Worm (Caenorhabditis elegans) whole organism, L3 larva: ENCODE data around the gene set-26.
"Not testable (repeated sequence)": the region's sequence is repeated elsewhere in the genome, so short reads cannot be mapped to it uniquely, and the experiment has no call there.

ENCODE experiments used
- ZK546.5 ChIP-seq: sonication (generic microtip); optimal IDR thresholded peaks from 2 replicates; lab custom pipeline; 2017; ENCODE audit warnings: missing biosample characterization, missing genetic modification characterization
- aly-2 ChIP-seq: fragments of 150-350 bp; optimal IDR thresholded peaks from 2 replicates; lab custom pipeline; 2014; ENCODE audit warnings: missing biosample characterization, missing genetic modification characterization
- ceh-28 ChIP-seq: fragments of 150-350 bp; optimal IDR thresholded peaks from 2 replicates; lab custom pipeline; 2014; ENCODE audit warnings: missing biosample characterization, missing genetic modification reagents, missing genetic modification characterization
- ceh-82 ChIP-seq: fragments of 150-350 bp; optimal IDR thresholded peaks from 2 replicates; lab custom pipeline; 2014; ENCODE audit warnings: missing biosample characterization, missing genetic modification characterization
- ceh-9 ChIP-seq: sonication (generic microtip); optimal IDR thresholded peaks from 2 replicates; lab custom pipeline; 2018; ENCODE audit warnings: missing biosample characterization, missing genetic modification characterization
- egl-5 ChIP-seq: fragments of 150-350 bp; optimal IDR thresholded peaks from 2 replicates; lab custom pipeline; 2017; ENCODE audit warnings: missing biosample characterization, missing genetic modification reagents, missing genetic modification characterization, inconsistent platforms
- elt-1 ChIP-seq: fragments of 150-350 bp; optimal IDR thresholded peaks from 2 replicates; lab custom pipeline; 2014; ENCODE audit warnings: missing biosample characterization, missing genetic modification characterization
- elt-2 ChIP-seq: sonication (generic microtip); optimal IDR thresholded peaks from 2 replicates; lab custom pipeline; 2016; ENCODE audit warnings: missing genetic modification reagents, mild to moderate bottlenecking, missing genetic modification characterization, missing compliant biosample characterization
- elt-3 ChIP-seq, 3 experiments: fragments of 150-350 bp in 1 of 3; sonication (generic microtip) in 2 of 3; optimal IDR thresholded peaks; 2 replicates in 2 of 3; 4 replicates in 1 of 3; lab custom pipeline; 2014 to 2017; ENCODE audit warnings: missing biosample characterization in 3 of 3, missing genetic modification characterization in 3 of 3
- eor-1 ChIP-seq, 2 experiments: fragments of 150-350 bp; optimal IDR thresholded peaks; 2 replicates each; lab custom pipeline; 2014 to 2018; ENCODE audit warnings: missing biosample characterization in 2 of 2, missing genetic modification characterization in 2 of 2
- fkh-10 ChIP-seq: sonication (generic microtip); optimal IDR thresholded peaks from 2 replicates; lab custom pipeline; 2017; ENCODE audit warnings: missing biosample characterization, missing genetic modification reagents, missing genetic modification characterization
- fos-1 ChIP-seq: fragments of 150-350 bp; optimal IDR thresholded peaks from 2 replicates; lab custom pipeline; 2014; ENCODE audit warnings: missing biosample characterization, missing genetic modification characterization
- jun-1 ChIP-seq: fragments of 150-350 bp; optimal IDR thresholded peaks from 2 replicates; lab custom pipeline; 2014; ENCODE audit warnings: missing biosample characterization, missing genetic modification reagents, missing genetic modification characterization
- lin-15B ChIP-seq: fragments of 150-350 bp; optimal IDR thresholded peaks from 2 replicates; lab custom pipeline; 2014; ENCODE audit warnings: missing biosample characterization, missing genetic modification characterization
- lin-39 ChIP-seq: fragments of 150-350 bp; optimal IDR thresholded peaks from 2 replicates; lab custom pipeline; 2018; ENCODE audit warnings: missing biosample characterization, missing genetic modification reagents, missing genetic modification characterization
- lsy-12 ChIP-seq: sonication (generic microtip); optimal IDR thresholded peaks from 2 replicates; lab custom pipeline; 2016; ENCODE audit warnings: mild to moderate bottlenecking, missing genetic modification characterization, missing compliant biosample characterization
- mdl-1 ChIP-seq: fragments of 150-350 bp; optimal IDR thresholded peaks from 2 replicates; lab custom pipeline; 2014; ENCODE audit warnings: missing biosample characterization, missing genetic modification characterization
- nhr-12 ChIP-seq: fragments of 150-350 bp; optimal IDR thresholded peaks from 2 replicates; lab custom pipeline; 2014; ENCODE audit warnings: missing biosample characterization, missing genetic modification characterization
- nhr-237 ChIP-seq: fragments of 150-350 bp; optimal IDR thresholded peaks from 2 replicates; lab custom pipeline; 2014; ENCODE audit warnings: missing biosample characterization, missing genetic modification characterization
- nhr-25 ChIP-seq: sonication (generic microtip); optimal IDR thresholded peaks from 2 replicates; lab custom pipeline; 2017; ENCODE audit warnings: missing biosample characterization, missing genetic modification characterization
- nhr-28 ChIP-seq: fragments of 150-350 bp; optimal IDR thresholded peaks from 2 replicates; lab custom pipeline; 2014; ENCODE audit warnings: missing biosample characterization, missing genetic modification characterization
- nhr-43 ChIP-seq: sonication (generic microtip); optimal IDR thresholded peaks from 2 replicates; lab custom pipeline; 2016; ENCODE audit warnings: mild to moderate bottlenecking, missing genetic modification characterization, missing compliant biosample characterization; ENCODE audit not compliant: poor library complexity, severe bottlenecking
- nhr-76 ChIP-seq: fragments of 150-350 bp; sonication (generic microtip); optimal IDR thresholded peaks from 5 replicates; lab custom pipeline; 2014; ENCODE audit warnings: missing biosample characterization, missing genetic modification characterization
- nhr-77 ChIP-seq: fragments of 150-350 bp; optimal IDR thresholded peaks from 2 replicates; lab custom pipeline; 2014; ENCODE audit warnings: missing biosample characterization, missing genetic modification characterization
- pha-4 ChIP-seq: fragments of 150-350 bp; optimal IDR thresholded peaks from 2 replicates; lab custom pipeline; 2014; ENCODE audit warnings: missing biosample characterization, missing genetic modification reagents, missing genetic modification characterization
- sea-2 ChIP-seq: fragments of 150-350 bp; sonication (generic microtip); optimal IDR thresholded peaks from 4 replicates; lab custom pipeline; 2014; ENCODE audit warnings: missing biosample characterization, missing genetic modification reagents, missing genetic modification characterization
- skn-1 ChIP-seq: fragments of 150-350 bp; optimal IDR thresholded peaks from 2 replicates; lab custom pipeline; 2014; ENCODE audit warnings: missing biosample characterization, missing genetic modification characterization
- snpc-4 ChIP-seq: fragments of 150-350 bp; optimal IDR thresholded peaks from 2 replicates; lab custom pipeline; 2014; ENCODE audit warnings: missing biosample characterization, missing genetic modification characterization
- tbx-2 ChIP-seq: sonication (generic microtip); optimal IDR thresholded peaks from 2 replicates; lab custom pipeline; 2016; ENCODE audit warnings: mild to moderate bottlenecking, missing genetic modification characterization, missing compliant biosample characterization
- unc-39 ChIP-seq: sonication (generic microtip); optimal IDR thresholded peaks from 4 replicates; lab custom pipeline; 2017; ENCODE audit warnings: missing biosample characterization, missing genetic modification characterization
- ztf-11 ChIP-seq: fragments of 150-350 bp; optimal IDR thresholded peaks from 2 replicates; lab custom pipeline; 2014; ENCODE audit warnings: missing biosample characterization, missing genetic modification characterization
- ztf-4 ChIP-seq: fragments of 150-350 bp; optimal IDR thresholded peaks from 2 replicates; lab custom pipeline; 2014; ENCODE audit warnings: missing biosample characterization, missing genetic modification characterization

The set-26 gene

ce11 chrIV:16656232-16656631, 549 bp upstream of the set-26 start, which contains the start of gene tsr-2 (continued):
- TF ChIP-seq fkh-10, result peak; percentile 70
- TF ChIP-seq ztf-4 (tag; lab: Kevin White, UChicago), result no peak
- no peak for TF ChIP-seq nhr-28 (tag; lab: Kevin White, UChicago)
- TF ChIP-seq aly-2 (tag; lab: Kevin White, UChicago), result no peak
- peak; percentile 72 for TF ChIP-seq nhr-43 (tag; lab: Kevin White, UChicago)
- peak in 1 of 2 experiments; percentile 19 for TF ChIP-seq eor-1 (tag; optimal IDR thresholded peaks at IDR 0.05; lab: Kevin White, UChicago)
- TF ChIP-seq nhr-25 (tag; lab: Kevin White, UChicago), result peak; percentile 90
- TF ChIP-seq pha-4 (tag; lab: Kevin White, UChicago), result peak; percentile 96
- no peak for TF ChIP-seq nhr-12
- peak; percentile 39 for TF ChIP-seq ceh-82 (tag; lab: Kevin White, UChicago)
- peak; percentile 28 for TF ChIP-seq sea-2 (GFP tag; lab: Kevin White, UChicago)
- peak; percentile 91 for TF ChIP-seq jun-1 (tag; lab: Kevin White, UChicago)

- not testable (repeated sequence) for TF ChIP-seq fos-1, ZK546.5, unc-39 (tag; lab: Kevin White, UChicago)
These were observed 9.5 kb downstream of the set-26 start, which contains the start of gene Y51H4A.13 for ce11 chrIV:16646192-16646544. Gene Y51H4A.13 (minus strand): TSS chrIV:16646373.

- TF ChIP-seq snpc-4 (tag; lab: Kevin White, UChicago) (no peak), ceh-28 (tag; lab: Kevin White, UChicago) (peak; percentile 89), nhr-25 (tag; lab: Kevin White, UChicago) (no peak)
These were observed 10.0 kb downstream of the set-26 start for ce11 chrIV:16645492-16646191.

- TF ChIP-seq ceh-28 (tag; lab: Kevin White, UChicago), result peak; percentile 71
These were observed 10.7 kb downstream of the set-26 start for ce11 chrIV:16644979-16645378.

- TF ChIP-seq lin-15B (no peak), ceh-28 (tag; lab: Kevin White, UChicago) (peak; percentile 99), mdl-1 (tag; lab: Kevin White, UChicago) (no peak)
These were observed 11.9 kb downstream of the set-26 start for ce11 chrIV:16643782-16644181.

- TF ChIP-seq egl-5 (tag; lab: Kevin White, UChicago) (no peak), ceh-9 (tag; lab: Kevin White, UChicago) (no peak), nhr-237 (no peak), elt-1 (tag; lab: Kevin White, UChicago) (no peak), nhr-76 (tag; lab: Kevin White, UChicago) (no peak), elt-2 (tag; lab: Kevin White, UChicago) (no peak), elt-3 (tag; optimal IDR thresholded peaks at IDR 0.05; lab: Kevin White, UChicago) (no peak), ztf-4 (tag; lab: Kevin White, UChicago) (no peak), lin-39 (tag; lab: Kevin White, UChicago) (no peak), unc-39 (tag; lab: Kevin White, UChicago) (no peak), aly-2 (tag; lab: Kevin White, UChicago) (no peak), skn-1 (tag; lab: Kevin White, UChicago) (no peak), pha-4 (tag; lab: Kevin White, UChicago) (no peak), ztf-11 (tag; lab: Kevin White, UChicago) (no peak)
These were observed 25.1 kb downstream of the set-26 start, which contains the start of gene fipr-27 for ce11 chrIV:16630622-16631021. Gene fipr-27 (plus strand): TSS chrIV:16630922.

ce11 chrIV:16629815-16630214, 25.9 kb downstream of the set-26 start:
- no peak for TF ChIP-seq ztf-11 (tag; lab: Kevin White, UChicago)
- no peak for TF ChIP-seq nhr-77 (tag; lab: Kevin White, UChicago)
- no peak for TF ChIP-seq nhr-76 (tag; lab: Kevin White, UChicago)
- no peak for TF ChIP-seq lsy-12 (tag; lab: Kevin White, UChicago)
- TF ChIP-seq tbx-2 (tag; lab: Kevin White, UChicago), result no peak
- no peak for TF ChIP-seq skn-1 (tag; lab: Kevin White, UChicago)
- TF ChIP-seq ceh-28 (tag; lab: Kevin White, UChicago), result no peak
